Fruit fly (Drosophila melanogaster): ENCODE data around the gene Sfmbt.

DNA sequence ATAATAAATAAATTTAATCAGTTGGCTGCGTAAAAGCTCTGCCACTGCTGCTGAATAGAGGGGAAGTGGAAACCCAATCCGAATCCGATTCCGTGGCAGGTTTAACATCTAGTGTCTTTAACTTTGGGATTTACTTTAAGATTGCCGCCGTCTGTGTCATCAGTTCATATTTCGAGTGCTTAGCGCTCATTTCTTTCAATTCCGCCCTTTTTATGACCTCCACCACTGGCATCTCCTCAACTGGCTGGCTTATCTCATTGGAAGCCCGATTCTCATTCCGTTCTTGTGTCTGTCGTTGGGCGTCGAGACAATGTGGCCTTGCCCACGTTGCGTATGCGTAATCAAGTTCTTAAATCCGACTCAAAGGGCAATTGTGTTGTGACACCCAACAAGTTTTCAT is 35.7 kb downstream of the Sfmbt start:
- TF ChIP-seq pan (optimal IDR thresholded peaks at IDR 0.05) (no peak), psq (optimal IDR thresholded peaks at IDR 0.05) (no peak), EcR (GFP tag; optimal IDR thresholded peaks at IDR 0.05) (no peak), Dll (optimal IDR thresholded peaks at IDR 0.05) (no peak), CG8478 (optimal IDR thresholded peaks at IDR 0.05) (no peak), usp (GFP tag; optimal IDR thresholded peaks at IDR 0.05) (no peak)

Measured in whole organism.